Worm (Caenorhabditis elegans) whole organism, young adult: ENCODE results near the gene pef-1.

Experiments
- attf-5 ChIP-seq: fragments of 200-800 bp; sonication (Bioruptor generic); optimal IDR thresholded peaks from 2 replicates; lab custom pipeline; 2018; ENCODE audit warnings: mild to moderate bottlenecking, missing genetic modification characterization, missing compliant biosample characterization
- efl-1 ChIP-seq: fragments of 150-350 bp; optimal IDR thresholded peaks from 2 replicates; lab custom pipeline; 2014; ENCODE audit warnings: missing biosample characterization, missing genetic modification reagents, missing genetic modification characterization
- ets-4 ChIP-seq: fragments of 200-800 bp; sonication (Bioruptor generic); optimal IDR thresholded peaks from 2 replicates; lab custom pipeline; 2018; ENCODE audit warnings: mild to moderate bottlenecking, missing genetic modification characterization, missing compliant biosample characterization
- him-1 ChIP-seq: sonication (generic microtip); optimal IDR thresholded peaks from 2 replicates; lab custom pipeline; 2016; ENCODE audit warnings: missing genotype, missing genetic modification reagents, missing genetic modification characterization, missing compliant biosample characterization
- rec-8 ChIP-seq, 2 experiments: sonication (generic microtip); optimal IDR thresholded peaks; 2 replicates each; lab custom pipeline; 2016; ENCODE audit warnings: mild to moderate bottlenecking in 2 of 2, missing genetic modification characterization in 2 of 2, missing genetic modification reagents in 2 of 2, missing genotype in 2 of 2, missing biosample characterization in 1 of 2, missing compliant biosample characterization in 1 of 2, moderate library complexity in 1 of 2
- ztf-3 ChIP-seq: fragments of 200-800 bp; sonication (Bioruptor generic); optimal IDR thresholded peaks from 2 replicates; lab custom pipeline; 2018; ENCODE audit warnings: mild to moderate bottlenecking, missing genetic modification characterization, missing compliant biosample characterization

DNA sequence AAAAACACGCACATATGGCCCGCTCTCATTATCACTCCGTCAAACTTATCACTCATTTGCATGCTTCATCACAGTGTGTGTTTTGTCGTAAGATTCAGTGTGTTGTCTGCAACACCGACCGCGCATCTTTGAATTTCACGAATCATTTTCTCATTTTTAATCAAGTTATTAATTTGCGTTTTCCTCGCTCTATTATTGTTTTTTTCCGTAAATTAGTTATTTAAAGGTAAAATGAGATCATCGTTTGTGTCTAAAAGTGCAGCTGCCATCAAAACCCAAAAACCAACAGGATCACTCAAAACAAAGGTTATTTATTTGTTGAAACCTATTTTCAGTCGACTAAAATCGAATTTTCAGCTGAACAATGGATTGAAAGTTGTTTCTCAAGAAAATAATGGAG is 46.5 kb downstream of the pef-1 start, which contains the start of the genes T24C4.5 and ucr-2.3:
- no peak for TF ChIP-seq him-1 (tag; lab: Kevin White, UChicago)
- no peak for TF ChIP-seq attf-5
- TF ChIP-seq ztf-3 (GFP tag; lab: Kevin White, UChicago) = no peak
- no peak for TF ChIP-seq rec-8 (tag; optimal IDR thresholded peaks at IDR 0.05; lab: Kevin White, UChicago)
- no peak for TF ChIP-seq ets-4 (GFP tag; lab: Kevin White, UChicago)
- no peak for TF ChIP-seq efl-1 (GFP tag; lab: Kevin White, UChicago)
